Worm (Caenorhabditis elegans) whole organism, dauer: ENCODE data around the gene C55A6.11.

ENCODE experiments used
- unc-62 ChIP-seq: sonication (generic microtip); optimal IDR thresholded peaks from 2 replicates; lab custom pipeline; 2017; ENCODE audit warnings: missing biosample characterization, missing genetic modification reagents, missing genetic modification characterization

Gene C55A6.11

ce11 chrV:11562643-11563042, 42.3 kb downstream of the C55A6.11 start, which contains the start of gene srx-86:
Gene srx-86 (plus strand): TSS chrV:11562943.
- TF ChIP-seq unc-62 (GFP tag; lab: Kevin White, UChicago) = no peak

ce11 chrV:11564573-11564972, 44.3 kb downstream of the C55A6.11 start, which contains the start of gene srx-87:
Gene srx-87 (plus strand): TSS chrV:11564873.
- no peak for TF ChIP-seq unc-62 (GFP tag; lab: Kevin White, UChicago)

- no peak for TF ChIP-seq unc-62 (GFP tag; lab: Kevin White, UChicago)
Observed at ce11 chrV:11570169-11570651, 49.9 kb downstream of the C55A6.11 start, which contains the start of the genes nhr-101 and pms-2. Gene nhr-101 (plus strand): TSS chrV:11570476. Gene pms-2 (minus strand): TSS chrV:11570601.
